Fruit fly (Drosophila melanogaster): Measurements from ENCODE around the gene CG13407.

DNA sequence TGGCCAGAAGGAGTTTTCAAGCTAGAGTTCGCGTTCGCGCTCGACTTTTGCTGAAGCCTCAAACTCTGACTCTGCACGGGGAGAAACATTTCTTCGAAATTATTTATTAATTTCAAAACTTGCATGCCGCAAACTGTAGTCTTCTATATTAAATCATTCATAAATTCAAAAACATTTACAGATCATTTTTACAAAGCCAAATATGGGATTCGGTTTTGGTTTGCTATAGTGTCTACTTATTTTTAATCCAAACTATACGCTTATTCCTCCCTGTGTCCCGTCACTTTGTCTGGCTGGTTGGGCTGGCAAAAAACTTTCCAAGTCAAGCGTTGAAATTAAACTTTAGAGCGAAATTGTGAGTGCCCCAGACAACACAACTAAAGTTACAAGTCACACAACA lies 45.1 kb downstream of the CG13407 start:
- TF ChIP-seq tj (GFP tag; optimal IDR thresholded peaks at IDR 0.05) (no peak), Crg-1 (GFP tag; optimal IDR thresholded peaks at IDR 0.05) (no peak), Mnt (GFP tag; optimal IDR thresholded peaks at IDR 0.05) (no peak), CG7045 (GFP tag; optimal IDR thresholded peaks at IDR 0.05) (no peak), bab1 (GFP tag; optimal IDR thresholded peaks at IDR 0.05) (no peak), CG11617 (GFP tag; optimal IDR thresholded peaks at IDR 0.05) (no peak), Hr96 (GFP tag; optimal IDR thresholded peaks at IDR 0.05) (no peak), kay (GFP tag; ENCODE audit: borderline replicate concordance) (no peak), CG1620 (GFP tag; optimal IDR thresholded peaks at IDR 0.05) (no peak)
